Fruit fly (Drosophila melanogaster) S2 (cell line): ENCODE data around the gene CG9922.

Experiments used
- CG8478 ChIP-seq: fragments of >200 bp; optimal IDR thresholded peaks from 2 replicates; lab custom pipeline; 2018
- CTCF ChIP-seq, 2 experiments: fragments of >200 bp; optimal IDR thresholded peaks; 2 replicates each; lab custom pipeline; 2018

- TF ChIP-seq CG8478 (lab: Kevin White, UChicago) (no peak), CTCF (optimal IDR thresholded peaks at IDR 0.05; lab: Kevin White, UChicago) (no peak)
Measured at dm6 chr3R:14001208-14001916, 34.8 kb downstream of the CG9922 start.
